Fruit fly (Drosophila melanogaster): ENCODE measurements around the gene Phyhd1.
A peak's percentile ranks its signal among the peaks of the same experiment; 100 is the strongest.

Phyhd1 gene

DNA sequence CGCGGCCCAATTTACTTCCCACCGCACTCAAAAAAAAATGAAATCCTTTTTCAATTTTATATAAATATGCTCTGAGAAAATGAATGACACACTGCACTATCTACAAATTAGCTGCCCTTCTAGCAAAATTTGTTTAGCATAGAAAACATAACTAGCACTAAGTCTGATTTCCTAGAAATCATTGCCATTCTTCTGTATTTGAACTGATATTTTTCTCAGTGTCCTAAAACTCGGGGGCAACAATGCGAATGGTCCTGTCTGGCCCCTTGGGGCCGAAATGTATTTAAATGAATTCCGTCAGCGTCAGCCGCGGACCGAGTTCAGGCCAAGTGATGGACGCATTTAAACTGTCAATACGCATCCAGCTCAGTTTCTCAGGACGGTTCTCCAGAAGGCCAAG lies 8.0 kb downstream of the Phyhd1 start:
- TF ChIP-seq sage (GFP tag; optimal IDR thresholded peaks at IDR 0.05), result no peak
- TF ChIP-seq OdsH (GFP tag; optimal IDR thresholded peaks at IDR 0.05), result no peak
- TF ChIP-seq brk (GFP tag; optimal IDR thresholded peaks at IDR 0.05), result no peak
- TF ChIP-seq Sp1 (GFP tag; optimal IDR thresholded peaks at IDR 0.05), result no peak
- TF ChIP-seq fru (GFP tag; optimal IDR thresholded peaks at IDR 0.05), result peak; percentile 16
- no peak for TF ChIP-seq tai (GFP tag; optimal IDR thresholded peaks at IDR 0.05)
- peak in 1 of 2 experiments; percentile 23 for TF ChIP-seq foxo (GFP tag; optimal IDR thresholded peaks at IDR 0.05)
- TF ChIP-seq ey (GFP tag; optimal IDR thresholded peaks at IDR 0.05), result peak; percentile 8
- TF ChIP-seq HLH106 (tag; optimal IDR thresholded peaks at IDR 0.05), result no peak

DNA sequence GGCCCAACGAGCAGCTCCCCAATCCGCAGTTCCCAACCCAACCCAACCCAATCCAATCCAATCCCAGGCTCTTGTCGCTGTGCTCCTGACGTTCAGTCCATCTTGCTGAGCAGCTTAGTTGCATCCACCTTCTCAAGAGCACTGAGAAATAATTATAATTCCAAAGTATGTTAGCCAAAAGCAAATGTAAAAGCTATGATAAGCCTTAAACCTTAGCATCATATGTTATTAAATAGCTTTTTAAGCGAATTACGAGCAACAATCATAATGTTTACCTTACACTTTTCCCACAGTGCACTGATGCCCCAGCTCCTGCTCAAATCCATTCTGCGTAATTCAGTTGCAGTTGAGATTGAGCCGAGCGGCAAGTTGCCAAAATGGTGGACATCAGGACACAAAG lies 10.8 kb downstream of the Phyhd1 start:
- peak; percentile 12 for TF ChIP-seq OdsH (GFP tag; optimal IDR thresholded peaks at IDR 0.05)
- TF ChIP-seq GATAd (GFP tag; optimal IDR thresholded peaks at IDR 0.05), result no peak
- TF ChIP-seq Myc (optimal IDR thresholded peaks at IDR 0.05), result no peak
- no peak for TF ChIP-seq jim (GFP tag; optimal IDR thresholded peaks at IDR 0.05)
- no peak for TF ChIP-seq sv (GFP tag; optimal IDR thresholded peaks at IDR 0.05)
- no peak for TF ChIP-seq Dfd (GFP tag; optimal IDR thresholded peaks at IDR 0.05)
- no peak for TF ChIP-seq N (GFP tag; optimal IDR thresholded peaks at IDR 0.05)
- no peak for TF ChIP-seq dl (GFP tag; optimal IDR thresholded peaks at IDR 0.05; ENCODE audit: insufficient read depth in 1 of 2, partially characterized antibody in 2 of 2)
- TF ChIP-seq fru (GFP tag; optimal IDR thresholded peaks at IDR 0.05), result peak; percentile 53
- TF ChIP-seq rgr (GFP tag; optimal IDR thresholded peaks at IDR 0.05), result peak; percentile 41
- no peak for TF ChIP-seq tai (GFP tag; optimal IDR thresholded peaks at IDR 0.05)
- TF ChIP-seq Hnf4 (GFP tag; optimal IDR thresholded peaks at IDR 0.05), result no peak
- TF ChIP-seq Sp1 (GFP tag; optimal IDR thresholded peaks at IDR 0.05), result peak; percentile 42
- peak; percentile 4 for TF ChIP-seq psq (GFP tag; optimal IDR thresholded peaks at IDR 0.05)
- peak; percentile 5 for TF ChIP-seq woc (GFP tag; optimal IDR thresholded peaks at IDR 0.05)
- no peak for TF ChIP-seq Abd-B (GFP tag; optimal IDR thresholded peaks at IDR 0.05)
- TF ChIP-seq CG32264 (GFP tag; optimal IDR thresholded peaks at IDR 0.05), result no peak
- TF ChIP-seq pan (optimal IDR thresholded peaks at IDR 0.05), result no peak
- TF ChIP-seq CrebA (GFP tag; optimal IDR thresholded peaks at IDR 0.05; ENCODE audit: borderline replicate concordance), result no peak
- peak; percentile 65 for TF ChIP-seq h (GFP tag; optimal IDR thresholded peaks at IDR 0.05)
- no peak for TF ChIP-seq dmrt93B (GFP tag; optimal IDR thresholded peaks at IDR 0.05)
- TF ChIP-seq foxo (GFP tag; optimal IDR thresholded peaks at IDR 0.05), result peak in 1 of 2 experiments; percentile 48
- TF ChIP-seq CG9705 (GFP tag; optimal IDR thresholded peaks at IDR 0.05), result no peak
- no peak for TF ChIP-seq usp (GFP tag; optimal IDR thresholded peaks at IDR 0.05)
- TF ChIP-seq ey (GFP tag; optimal IDR thresholded peaks at IDR 0.05), result peak; percentile 44
- TF ChIP-seq br (GFP tag; optimal IDR thresholded peaks at IDR 0.05), result no peak
- no peak for TF ChIP-seq Mio (GFP tag; optimal IDR thresholded peaks at IDR 0.05)
- no peak for TF ChIP-seq Rel (GFP tag; optimal IDR thresholded peaks at IDR 0.05)
- no peak for TF ChIP-seq Rel (tag; optimal IDR thresholded peaks at IDR 0.05)
- TF ChIP-seq Vsx2 (GFP tag; optimal IDR thresholded peaks at IDR 0.05; ENCODE audit: partially characterized antibody), result no peak
- TF ChIP-seq HLH106 (tag; optimal IDR thresholded peaks at IDR 0.05), result peak; percentile 65
- TF ChIP-seq brk (GFP tag; optimal IDR thresholded peaks at IDR 0.05), result no peak
- no peak for TF ChIP-seq sage (GFP tag; optimal IDR thresholded peaks at IDR 0.05)

DNA sequence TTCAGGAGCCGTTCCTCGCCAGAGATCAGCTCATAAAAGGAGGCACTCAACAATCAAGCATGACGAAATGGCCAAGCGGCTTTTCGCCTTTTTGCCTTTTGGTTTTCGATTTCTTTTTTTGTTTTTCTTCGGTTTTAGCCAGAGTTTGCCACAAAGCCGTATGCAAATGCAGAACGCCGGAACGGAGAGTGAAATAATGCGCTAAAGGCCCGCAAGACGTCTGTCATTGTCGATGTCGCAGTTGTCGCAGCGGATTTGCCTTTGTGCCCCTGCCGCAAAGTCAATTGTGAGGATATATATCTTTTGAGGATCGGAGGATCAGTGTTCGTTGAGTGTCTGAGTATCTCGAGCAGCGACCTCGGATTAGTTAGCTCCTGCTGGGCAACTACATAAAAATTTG lies 12.8 kb downstream of the Phyhd1 start:
- no peak for TF ChIP-seq Jra (GFP tag; optimal IDR thresholded peaks at IDR 0.05)
- TF ChIP-seq dsf (GFP tag; optimal IDR thresholded peaks at IDR 0.05; ENCODE audit: borderline replicate concordance), result no peak
- TF ChIP-seq lola (GFP tag; optimal IDR thresholded peaks at IDR 0.05), result no peak
- no peak for TF ChIP-seq Dif (GFP tag; optimal IDR thresholded peaks at IDR 0.05; ENCODE audit: partially characterized antibody)
- TF ChIP-seq sv (GFP tag; optimal IDR thresholded peaks at IDR 0.05), result no peak
- no peak for TF ChIP-seq Sp1 (GFP tag; optimal IDR thresholded peaks at IDR 0.05)
- TF ChIP-seq CG32264 (GFP tag; optimal IDR thresholded peaks at IDR 0.05), result no peak
- no peak for TF ChIP-seq pan (optimal IDR thresholded peaks at IDR 0.05)
- TF ChIP-seq Hnf4 (GFP tag; optimal IDR thresholded peaks at IDR 0.05), result no peak
- TF ChIP-seq psq (GFP tag; optimal IDR thresholded peaks at IDR 0.05), result no peak
- no peak for TF ChIP-seq Vsx2 (GFP tag; optimal IDR thresholded peaks at IDR 0.05; ENCODE audit: partially characterized antibody)
